Fruit fly (Drosophila melanogaster): Measurements from ENCODE around the gene CG6749.
A peak's percentile ranks its signal among the peaks of the same experiment; 100 is the strongest.

dm6 chr3L:9713828-9714536 is 19.6 kb downstream of the CG6749 start, which contains the start of gene vsg:
- TF ChIP-seq CG1620 (GFP tag; optimal IDR thresholded peaks at IDR 0.05), result peak; percentile 73
- peak; percentile 76 for TF ChIP-seq CG12768 (GFP tag; optimal IDR thresholded peaks at IDR 0.05)
- TF ChIP-seq CG5204 (GFP tag; optimal IDR thresholded peaks at IDR 0.05), result no peak
- TF ChIP-seq CG11617 (GFP tag; optimal IDR thresholded peaks at IDR 0.05), result peak; percentile 91
- TF ChIP-seq tj (GFP tag; optimal IDR thresholded peaks at IDR 0.05), result peak; percentile 94
- peak; percentile 71 for TF ChIP-seq CG33017 (tag; optimal IDR thresholded peaks at IDR 0.05)
- TF ChIP-seq kay (GFP tag; ENCODE audit: borderline replicate concordance), result peak; percentile 62
- peak; percentile 53 for TF ChIP-seq bab1 (GFP tag; optimal IDR thresholded peaks at IDR 0.05)
- no peak for TF ChIP-seq Mnt (GFP tag; optimal IDR thresholded peaks at IDR 0.05)

Data from whole organism, adult.